Fruit fly (Drosophila melanogaster) whole organism, embryonic: ENCODE measurements around the gene mld.

ENCODE experiments used
- Bgb ChIP-seq: fragments of 200-800 bp; sonication (Bioruptor generic); IDR thresholded peaks from 2 replicates; pipeline ENCODE4 v1.3.6; 2022; ENCODE audit warnings: missing biosample characterization, missing genetic modification characterization; ENCODE audit not compliant: partially characterized antibody
- CG10543 ChIP-seq: fragments of 200-800 bp; sonication (Bioruptor generic); optimal IDR thresholded peaks from 3 replicates; lab custom pipeline; 2017; ENCODE audit warnings: missing biosample characterization, mild to moderate bottlenecking, missing genetic modification characterization, moderate library complexity
- CG11247 ChIP-seq: fragments of 200-800 bp; sonication (Bioruptor generic); IDR thresholded peaks from 2 replicates; pipeline ENCODE4 v1.3.6; 2022; ENCODE audit warnings: missing biosample characterization, missing genetic modification characterization
- CG11723 ChIP-seq: fragments of 200-800 bp; sonication (Bioruptor generic); optimal IDR thresholded peaks from 2 replicates; lab custom pipeline; 2017; ENCODE audit warnings: missing biosample characterization, mild to moderate bottlenecking, missing genetic modification characterization
- CG13894 ChIP-seq: fragments of 200-800 bp; sonication (Bioruptor generic); optimal IDR thresholded peaks from 3 replicates; lab custom pipeline; 2018; ENCODE audit warnings: missing biosample characterization, mild to moderate bottlenecking, missing genetic modification characterization, moderate library complexity
- CG16779 ChIP-seq: fragments of 200-800 bp; sonication (Bioruptor generic); IDR thresholded peaks from 2 replicates; pipeline ENCODE4 v1.3.6; 2022; ENCODE audit warnings: missing biosample characterization, missing genetic modification characterization
- CG3995 ChIP-seq: fragments of 200-800 bp; sonication (Bioruptor generic); optimal IDR thresholded peaks from 3 replicates; lab custom pipeline; 2016; ENCODE audit warnings: missing biosample characterization, missing genetic modification characterization
- CG6654 ChIP-seq: fragments of 200-800 bp; sonication (Bioruptor generic); optimal IDR thresholded peaks from 2 replicates; lab custom pipeline; 2017; ENCODE audit warnings: missing biosample characterization, mild to moderate bottlenecking, missing genetic modification characterization
- CG7745 ChIP-seq: fragments of 200-800 bp; sonication (Bioruptor generic); optimal IDR thresholded peaks from 2 replicates; lab custom pipeline; 2018; ENCODE audit warnings: missing biosample characterization, mild to moderate bottlenecking, missing genetic modification characterization, moderate library complexity
- CG8478 ChIP-seq: fragments of >200 bp; optimal IDR thresholded peaks from 2 replicates; lab custom pipeline; 2018
- Dbx ChIP-seq: fragments of 200-800 bp; sonication (Bioruptor generic); IDR thresholded peaks from 3 replicates; pipeline ENCODE4 v1.3.6; 2022; ENCODE audit warnings: missing biosample characterization, missing genetic modification characterization
- Deaf1 ChIP-seq: fragments of 200-800 bp; optimal IDR thresholded peaks from 3 replicates; lab custom pipeline; 2019; ENCODE audit warnings: missing biosample characterization, mild to moderate bottlenecking, missing genetic modification characterization, moderate library complexity
- ERR ChIP-seq: fragments of 200-800 bp; sonication (Bioruptor generic); optimal IDR thresholded peaks from 2 replicates; lab custom pipeline; 2016; ENCODE audit warnings: missing biosample characterization, missing genetic modification characterization
- Ets65A ChIP-seq: fragments of 200-800 bp; sonication (Bioruptor generic); peaks from one replicate; lab custom pipeline; 2016; ENCODE audit warnings: missing biosample characterization, missing genetic modification characterization
- HLH4C ChIP-seq: fragments of 200-800 bp; sonication (Bioruptor generic); IDR thresholded peaks from 3 replicates; pipeline ENCODE4 v1.3.6; 2022; ENCODE audit warnings: missing biosample characterization, missing genetic modification characterization; ENCODE audit not compliant: partially characterized antibody
- Hsf ChIP-seq: fragments of 200-800 bp; sonication (Bioruptor generic); optimal IDR thresholded peaks from 3 replicates; lab custom pipeline; 2016; ENCODE audit warnings: missing biosample characterization, missing genetic modification characterization
- Med ChIP-seq: fragments of 200-800 bp; sonication (Bioruptor generic); peaks from one replicate; lab custom pipeline; 2016; ENCODE audit warnings: missing biosample characterization, missing genetic modification characterization, mild to moderate bottlenecking, inconsistent platforms, moderate library complexity
- Meics ChIP-seq: fragments of 200-800 bp; sonication (Bioruptor generic); optimal IDR thresholded peaks from 2 replicates; lab custom pipeline; 2017; ENCODE audit warnings: missing biosample characterization, mild to moderate bottlenecking, missing genetic modification characterization
- Rx ChIP-seq: fragments of 200-800 bp; sonication (Bioruptor generic); IDR thresholded peaks from 2 replicates; pipeline ENCODE4 v1.3.6; 2022; ENCODE audit warnings: missing biosample characterization, missing genetic modification characterization
- Stat92E ChIP-seq, 3 experiments: fragments of >200 bp in 2 of 3; fragments of 200-800 bp in 1 of 3; sonication (Bioruptor generic) in 1 of 3; optimal IDR thresholded peaks; 2 replicates each; lab custom pipeline; 2017 to 2019; ENCODE audit warnings: missing biosample characterization in 3 of 3, missing genetic modification characterization in 3 of 3, mild to moderate bottlenecking in 1 of 3, moderate library complexity in 1 of 3
- abd-A ChIP-seq: fragments of 200-800 bp; sonication (Bioruptor generic); optimal IDR thresholded peaks from 3 replicates; lab custom pipeline; 2019; ENCODE audit warnings: missing biosample characterization, mild to moderate bottlenecking, missing genetic modification characterization, moderate library complexity
- amos ChIP-seq: fragments of 200-800 bp; sonication (Bioruptor generic); IDR thresholded peaks from 2 replicates; pipeline ENCODE4 v1.3.6; 2022; ENCODE audit warnings: missing biosample characterization, missing genetic modification characterization; ENCODE audit not compliant: partially characterized antibody
- aop ChIP-seq: fragments of 200-800 bp; sonication (Bioruptor generic); IDR thresholded peaks from 2 replicates; pipeline ENCODE4 v1.3.6; 2022; ENCODE audit warnings: missing biosample characterization, missing genetic modification characterization
- bbx ChIP-seq: fragments of 200-800 bp; sonication (Bioruptor generic); IDR thresholded peaks from 2 replicates; pipeline ENCODE4 v1.3.6; 2022; ENCODE audit warnings: missing biosample characterization, missing genetic modification characterization; ENCODE audit not compliant: partially characterized antibody
- chinmo ChIP-seq: fragments of 200-800 bp; sonication (Bioruptor generic); IDR thresholded peaks from 4 replicates; pipeline ENCODE4 v1.3.6; 2022; ENCODE audit warnings: missing biosample characterization, missing genetic modification characterization; ENCODE audit not compliant: partially characterized antibody
- croc ChIP-seq: fragments of 200-800 bp; sonication (Bioruptor generic); conservative IDR thresholded peaks from 3 replicates; pipeline ENCODE4 v1.3.6; 2022; ENCODE audit warnings: missing biosample characterization, missing genetic modification characterization
- cwo ChIP-seq: fragments of 200-800 bp; sonication (Bioruptor generic); optimal IDR thresholded peaks from 3 replicates; lab custom pipeline; 2017; ENCODE audit warnings: missing biosample characterization, missing genetic modification characterization, mild to moderate bottlenecking, moderate library complexity, missing genetic modification reagents
- ewg ChIP-seq: fragments of 200-800 bp; sonication (Bioruptor generic); optimal IDR thresholded peaks from 3 replicates; lab custom pipeline; 2017; ENCODE audit warnings: mild to moderate bottlenecking, missing biosample characterization, missing genetic modification reagents, missing genetic modification characterization
- hb ChIP-seq: fragments of 200-800 bp; sonication (Bioruptor generic); IDR thresholded peaks from 3 replicates; pipeline ENCODE4 v1.3.6; 2022; ENCODE audit warnings: missing biosample characterization, missing genetic modification characterization; ENCODE audit not compliant: partially characterized antibody
- hbn ChIP-seq: fragments of 200-800 bp; sonication (Bioruptor generic); IDR thresholded peaks from 2 replicates; pipeline ENCODE4 v1.3.6; 2022; ENCODE audit warnings: missing biosample characterization, missing genetic modification characterization; ENCODE audit not compliant: partially characterized antibody
- nau ChIP-seq: fragments of 200-800 bp; sonication (Bioruptor generic); optimal IDR thresholded peaks from 3 replicates; lab custom pipeline; 2017; ENCODE audit warnings: missing biosample characterization, mild to moderate bottlenecking, missing genetic modification characterization, missing genetic modification reagents
- onecut ChIP-seq: fragments of 200-800 bp; sonication (Bioruptor generic); IDR thresholded peaks from 2 replicates; pipeline ENCODE4 v1.3.6; 2022; ENCODE audit warnings: missing biosample characterization, missing genetic modification characterization
- org-1 ChIP-seq: fragments of 200-800 bp; sonication (Bioruptor generic); optimal IDR thresholded peaks from 2 replicates; lab custom pipeline; 2017; ENCODE audit warnings: missing biosample characterization, missing genetic modification characterization
- scrt ChIP-seq: fragments of 200-800 bp; sonication (Bioruptor generic); optimal IDR thresholded peaks from 2 replicates; lab custom pipeline; 2018; ENCODE audit warnings: missing biosample characterization, mild to moderate bottlenecking, missing genetic modification characterization, moderate library complexity
- sens-2 ChIP-seq: fragments of 200-800 bp; sonication (Bioruptor generic); IDR thresholded peaks from 2 replicates; pipeline ENCODE4 v1.3.6; 2022; ENCODE audit warnings: missing biosample characterization, missing genetic modification characterization
- sisA ChIP-seq: fragments of 200-800 bp; sonication (Bioruptor generic); IDR thresholded peaks from 2 replicates; pipeline ENCODE4 v1.3.6; 2022; ENCODE audit warnings: missing biosample characterization, missing genetic modification characterization
- sna ChIP-seq: fragments of 200-800 bp; sonication (Bioruptor generic); IDR thresholded peaks from 2 replicates; pipeline ENCODE4 v1.3.6; 2022; ENCODE audit warnings: missing biosample characterization, missing genetic modification characterization; ENCODE audit not compliant: partially characterized antibody
- sob ChIP-seq: fragments of 200-800 bp; sonication (Bioruptor generic); IDR thresholded peaks from 2 replicates; pipeline ENCODE4 v1.3.6; 2022; ENCODE audit warnings: missing biosample characterization, missing genetic modification characterization
- stwl ChIP-seq: fragments of 200-800 bp; sonication (Bioruptor generic); optimal IDR thresholded peaks from 3 replicates; lab custom pipeline; 2018; ENCODE audit warnings: missing biosample characterization, mild to moderate bottlenecking, missing genetic modification characterization, moderate library complexity
- usp ChIP-seq: fragments of >200 bp; optimal IDR thresholded peaks from 2 replicates; lab custom pipeline; 2017; ENCODE audit warnings: missing biosample characterization, missing genetic modification characterization
- zfh2 ChIP-seq: fragments of 200-800 bp; sonication (Bioruptor generic); optimal IDR thresholded peaks from 2 replicates; lab custom pipeline; 2016; ENCODE audit warnings: missing biosample characterization, missing genetic modification characterization

The mld gene

dm6 chr3R:24661679-24662411 lies 76.4 kb downstream of the mld start, which contains the start of gene Ppox (continued):
- TF ChIP-seq Meics (GFP tag; lab: Kevin White, UChicago) (no peak), hb (GFP tag; lab: Robert Waterston, UW) (peak; percentile 85), CG3995 (peak; percentile 96), onecut (GFP tag; lab: Robert Waterston, UW) (no peak)

DNA sequence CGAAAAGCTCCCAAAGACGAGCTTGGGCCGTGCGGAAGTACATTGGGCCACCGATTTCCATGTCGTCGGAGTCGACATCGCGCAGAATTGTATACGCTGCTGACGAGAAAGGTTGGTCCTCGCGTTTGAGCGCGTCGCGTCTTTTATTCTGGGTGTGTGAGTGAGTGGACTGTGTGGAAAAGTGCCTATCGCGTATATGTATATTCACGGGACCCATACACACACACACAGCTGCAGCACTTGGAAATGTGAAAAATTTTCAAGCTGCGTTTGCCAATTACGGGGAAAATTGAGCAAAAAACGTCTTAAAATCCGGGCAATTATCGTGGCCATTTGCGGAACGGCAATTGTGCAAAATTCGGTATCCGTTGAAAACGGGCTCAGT lies 77.0 kb downstream of the mld start, which contains the start of gene slo:
Gene slo, plus strand, starts transcription at position 80 of the 385 bp plus-strand sequence.
- TF ChIP-seq sisA (GFP tag; lab: Robert Waterston, UW) (no peak), Dbx (GFP tag; lab: Robert Waterston, UW) (0 out of 3 replicates have a peak, but pooled peaks have one; percentile 36), Stat92E (GFP tag; optimal IDR thresholded peaks at IDR 0.05; lab: Kevin White, UChicago) (no peak), Deaf1 (tag; lab: Kevin White, UChicago) (peak; percentile 54), CG16779 (peak; percentile 77), CG11247 (no peak), abd-A (tag; lab: Kevin White, UChicago) (peak; percentile 43), CG11723 (GFP tag; lab: Kevin White, UChicago) (no peak), Bgb (GFP tag; lab: Robert Waterston, UW) (0 out of 2 replicates have a peak, but pooled peaks have one; percentile 33), croc (no peak), scrt (GFP tag; lab: Kevin White, UChicago) (no peak), Ets65A (peak; percentile 90), amos (peak; percentile 27), ewg (GFP tag; lab: Kevin White, UChicago) (peak; percentile 50), CG6654 (no peak), cwo (GFP tag; lab: Kevin White, UChicago) (no peak), bbx (GFP tag; lab: Robert Waterston, UW) (0 out of 2 replicates have a peak, but pooled peaks have one; percentile 39)

- no peak for TF ChIP-seq sens-2
- TF ChIP-seq hbn (GFP tag; lab: Robert Waterston, UW): no peak
- TF ChIP-seq nau (GFP tag; lab: Kevin White, UChicago): no peak
- no peak for TF ChIP-seq usp (GFP tag; lab: Kevin White, UChicago)
- no peak for TF ChIP-seq org-1 (GFP tag; lab: Kevin White, UChicago)
- TF ChIP-seq CG8478 (lab: Kevin White, UChicago): peak; percentile 62
- TF ChIP-seq Hsf (GFP tag; lab: Kevin White, UChicago): no peak
- TF ChIP-seq CG10543 (GFP tag; lab: Kevin White, UChicago): peak; percentile 5
- peak; percentile 40 for TF ChIP-seq Med
- no peak for TF ChIP-seq sna
- TF ChIP-seq CG13894 (tag; lab: Kevin White, UChicago): peak; percentile 15
- TF ChIP-seq stwl (tag; lab: Kevin White, UChicago): no peak
- no peak for TF ChIP-seq ERR (GFP tag; lab: Kevin White, UChicago)
- no peak for TF ChIP-seq CG7745
- no peak for TF ChIP-seq Rx (GFP tag; lab: Robert Waterston, UW)
- TF ChIP-seq chinmo: no peak
- TF ChIP-seq zfh2 (GFP tag; lab: Kevin White, UChicago): no peak
- no peak for TF ChIP-seq HLH4C (GFP tag; lab: Robert Waterston, UW)
- peak; percentile 91 for TF ChIP-seq Deaf1 (tag; lab: Kevin White, UChicago)
- TF ChIP-seq aop (GFP tag; lab: Robert Waterston, UW): no peak
- 0 out of 2 replicates have a peak, but pooled peaks have one; percentile 16 for TF ChIP-seq sob
These were observed 77.6 kb downstream of the mld start for dm6 chr3R:24663044-24663443.
